Worm (Caenorhabditis elegans): ENCODE results near the gene gpa-17.
"Not testable (repeated sequence)": the region's sequence is repeated elsewhere in the genome, so short reads cannot be mapped to it uniquely, and the experiment has no call there.

Gene gpa-17

DNA sequence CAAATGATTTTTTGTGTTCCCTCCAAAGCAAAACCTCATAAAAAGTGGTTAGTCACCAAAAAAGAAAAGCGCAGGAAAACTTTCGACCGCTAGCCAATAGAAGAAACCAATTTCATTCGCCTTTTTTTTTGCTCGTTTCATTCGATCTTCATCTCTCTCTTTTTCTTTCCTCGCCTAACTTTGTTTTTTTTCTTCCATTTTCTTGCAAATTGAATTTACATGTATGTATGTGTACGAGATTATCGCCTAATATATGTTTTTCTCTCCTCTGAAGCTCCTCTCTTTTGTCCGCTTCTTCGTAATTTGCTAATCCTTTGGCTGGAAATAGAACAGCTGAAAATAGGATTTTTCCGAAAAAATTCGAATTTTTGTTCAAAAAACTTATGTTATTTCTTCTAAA, 34.0 kb upstream of the gpa-17 start:
- TF ChIP-seq nhr-23 (tag; optimal IDR thresholded peaks at IDR 0.05) (no peak), nhr-43 (tag; optimal IDR thresholded peaks at IDR 0.05; ENCODE audit: poor library complexity, severe bottlenecking) (no peak), nhr-237 (tag; optimal IDR thresholded peaks at IDR 0.05) (no peak), daf-12 (tag; optimal IDR thresholded peaks at IDR 0.05) (no peak), lin-15B (tag; optimal IDR thresholded peaks at IDR 0.05) (peak; percentile 20), nfya-1 (tag; optimal IDR thresholded peaks at IDR 0.05; ENCODE audit: insufficient read depth) (peak; percentile 35), ztf-11 (tag; optimal IDR thresholded peaks at IDR 0.05) (no peak)

DNA sequence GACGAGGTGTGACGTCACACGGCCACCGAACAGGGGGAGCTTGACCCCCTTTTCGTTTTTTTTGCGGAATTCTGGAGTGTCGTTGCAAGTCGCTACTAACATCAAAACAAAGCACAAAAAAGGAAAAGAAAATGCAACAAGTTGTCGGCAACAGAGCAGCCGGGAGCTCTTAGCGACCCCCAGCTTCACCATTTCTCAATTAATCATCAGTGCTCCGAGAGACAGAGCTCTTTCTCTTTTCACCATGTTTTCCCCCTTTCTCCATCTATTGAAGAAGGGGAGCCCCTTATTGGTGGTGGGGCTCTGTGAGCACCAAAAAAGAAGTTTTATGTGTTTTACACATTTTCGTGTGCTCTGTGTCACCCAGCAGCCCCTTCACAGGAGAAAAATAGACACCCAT, 32.8 kb upstream of the gpa-17 start:
- TF ChIP-seq egl-5 (tag; optimal IDR thresholded peaks at IDR 0.05) (no peak), nhr-12 (tag; optimal IDR thresholded peaks at IDR 0.05) (no peak), lin-39 (tag; optimal IDR thresholded peaks at IDR 0.05) (peak; percentile 69)

DNA sequence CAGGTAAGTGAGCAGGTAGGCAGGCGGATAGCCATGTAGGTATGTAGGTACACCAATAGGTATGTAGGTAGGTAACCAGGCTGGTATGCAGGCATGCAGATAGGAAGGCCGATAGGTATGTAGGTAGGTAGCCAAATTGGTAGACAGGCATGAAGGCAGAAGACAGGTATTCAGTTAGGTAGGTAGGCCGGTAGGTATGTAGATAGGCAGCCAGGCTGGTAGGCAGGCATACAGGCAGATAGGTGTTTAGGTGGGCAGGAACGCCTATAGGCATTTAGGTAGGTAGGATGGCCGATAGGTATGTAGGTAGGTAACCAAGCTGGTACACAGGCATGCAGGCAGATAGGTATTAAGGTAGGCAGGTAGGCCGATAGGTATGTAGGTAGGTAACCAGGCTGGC, 25.6 kb upstream of the gpa-17 start:
- TF ChIP-seq zag-1 (tag; optimal IDR thresholded peaks at IDR 0.05), result no peak
- no peak for TF ChIP-seq ZK546.5 (tag; optimal IDR thresholded peaks at IDR 0.05)
- no peak for TF ChIP-seq nhr-67 (tag; optimal IDR thresholded peaks at IDR 0.05)
- no peak for TF ChIP-seq elt-1 (tag; optimal IDR thresholded peaks at IDR 0.05)
- no peak for TF ChIP-seq ceh-82 (tag; optimal IDR thresholded peaks at IDR 0.05)

DNA sequence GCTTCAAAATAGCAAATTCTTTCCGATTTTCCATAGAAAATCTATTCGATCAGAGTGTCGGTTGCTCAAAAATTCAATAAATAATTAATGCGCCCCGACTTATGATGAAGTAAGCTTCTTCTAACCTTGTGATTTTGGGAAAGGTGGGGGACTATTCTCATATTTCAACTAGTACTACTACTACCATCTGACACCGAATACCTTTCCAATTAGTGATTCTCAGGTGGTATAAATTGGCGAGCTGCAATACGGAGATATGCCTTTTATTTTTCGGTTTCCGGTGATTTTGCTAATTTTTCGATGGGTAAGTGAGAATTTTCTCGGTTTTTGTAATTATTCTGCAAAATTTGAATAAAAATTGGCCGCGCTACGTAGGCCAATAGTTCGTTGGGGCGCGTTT, 24.9 kb upstream of the gpa-17 start, which contains the start of gene nhr-239:
TSS of gene nhr-239 (plus strand) at position 301 of the 400 bp plus-strand sequence.
- TF ChIP-seq nhr-23 (tag; optimal IDR thresholded peaks at IDR 0.05) (no peak), eor-1 (tag; optimal IDR thresholded peaks at IDR 0.05) (no peak), ztf-4 (tag; optimal IDR thresholded peaks at IDR 0.05) (no peak), snpc-4 (tag; optimal IDR thresholded peaks at IDR 0.05) (no peak), ztf-11 (tag; optimal IDR thresholded peaks at IDR 0.05) (no peak), ZK546.5 (tag; optimal IDR thresholded peaks at IDR 0.05) (no peak), ceh-28 (tag; optimal IDR thresholded peaks at IDR 0.05) (no peak), fkh-10 (GFP tag; optimal IDR thresholded peaks at IDR 0.05) (no peak), tbx-2 (tag; optimal IDR thresholded peaks at IDR 0.05) (no peak), fos-1 (tag; optimal IDR thresholded peaks at IDR 0.05) (no peak), daf-12 (tag; optimal IDR thresholded peaks at IDR 0.05) (no peak), nhr-67 (tag; optimal IDR thresholded peaks at IDR 0.05) (no peak), aly-2 (tag; optimal IDR thresholded peaks at IDR 0.05) (no peak), pha-4 (tag; optimal IDR thresholded peaks at IDR 0.05) (no peak), elt-3 (tag; optimal IDR thresholded peaks at IDR 0.05) (no peak), unc-39 (tag; optimal IDR thresholded peaks at IDR 0.05) (no peak), sea-2 (GFP tag; optimal IDR thresholded peaks at IDR 0.05) (no peak)

DNA sequence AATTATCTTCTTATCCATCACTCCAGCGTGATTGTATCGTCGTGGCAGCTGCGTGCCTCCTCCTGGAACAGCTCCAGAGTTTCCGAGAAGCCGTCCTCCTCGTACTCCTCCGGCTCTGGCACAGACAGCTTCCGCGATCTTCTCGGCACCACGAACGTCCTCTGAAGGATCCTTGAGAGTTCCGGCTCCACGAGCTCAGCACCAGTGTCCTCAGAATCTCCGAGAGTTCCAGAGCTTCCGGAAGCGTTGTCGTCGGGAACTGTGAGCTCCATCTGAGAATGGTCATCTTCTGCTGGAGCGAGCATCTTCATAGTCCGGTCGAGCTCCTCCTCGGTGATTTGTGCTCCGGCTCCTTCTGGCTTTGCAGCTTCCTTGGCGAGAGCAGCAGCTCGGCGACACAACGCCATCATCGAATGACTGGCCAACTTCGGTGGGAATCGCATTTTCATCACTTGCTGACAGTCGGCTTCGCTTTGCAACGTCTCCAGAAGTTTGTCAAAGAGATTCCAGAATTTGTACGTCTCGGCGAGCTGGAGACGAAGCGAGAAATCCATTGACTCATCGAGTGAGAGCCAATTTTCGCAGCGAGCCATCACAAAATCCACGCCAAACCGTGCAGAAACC, 23.2 kb upstream of the gpa-17 start:
- TF ChIP-seq eor-1 (tag; optimal IDR thresholded peaks at IDR 0.05), result no peak
- no peak for TF ChIP-seq ceh-28 (tag; optimal IDR thresholded peaks at IDR 0.05)
- TF ChIP-seq nhr-237 (tag; optimal IDR thresholded peaks at IDR 0.05), result no peak
- no peak for TF ChIP-seq ztf-4 (tag; optimal IDR thresholded peaks at IDR 0.05)

DNA sequence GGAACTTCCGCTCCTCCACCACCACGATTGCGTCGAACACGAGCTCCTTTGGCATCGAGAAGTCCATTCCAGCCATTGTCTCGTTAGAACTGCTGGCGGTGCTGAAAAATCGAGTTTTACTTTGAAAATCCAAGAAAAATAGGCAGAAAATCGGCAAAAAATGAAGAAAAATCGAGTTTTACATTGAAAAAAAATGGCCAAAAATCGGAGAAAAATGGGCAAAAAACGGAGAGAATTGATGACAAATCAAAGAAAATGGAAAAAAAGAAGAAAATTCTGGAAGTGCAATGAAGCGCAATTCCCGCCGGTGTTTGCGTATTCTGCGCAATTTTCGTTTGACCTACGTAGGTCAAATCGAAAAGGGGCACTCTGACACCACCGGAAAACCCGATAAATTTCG, 22.5 kb upstream of the gpa-17 start, which contains the start of gene Y54F10AM.11:
TSS of gene Y54F10AM.11 (minus strand) at position 101 of the 400 bp plus-strand sequence.
- TF ChIP-seq tbx-2, elt-1, ceh-9 (tag; optimal IDR thresholded peaks at IDR 0.05): not testable (repeated sequence)

DNA sequence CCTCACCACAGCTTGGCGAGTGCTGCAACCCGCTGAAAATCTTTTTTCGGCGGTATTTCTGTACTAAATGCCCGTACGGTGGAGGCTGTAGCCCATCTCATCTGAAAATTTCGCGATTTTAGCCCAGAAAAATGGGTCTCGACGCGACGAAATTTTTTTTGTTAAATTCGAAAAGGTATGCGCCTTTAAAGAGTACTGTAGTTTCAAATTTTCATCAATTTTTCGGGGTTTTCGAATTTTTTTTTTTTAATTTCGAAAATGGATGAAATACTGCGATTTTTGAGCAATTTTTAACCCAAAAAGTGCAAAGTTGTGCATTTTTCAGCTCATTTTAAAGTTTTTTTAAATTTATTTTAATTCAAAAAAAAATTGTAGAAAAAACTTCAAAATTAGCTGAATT, 14.9 kb upstream of the gpa-17 start, which contains the start of gene Y54F10AR.2:
TSS of gene Y54F10AR.2 (minus strand) at position 101 of the 400 bp plus-strand sequence.
- TF ChIP-seq ceh-9 (tag; optimal IDR thresholded peaks at IDR 0.05), result no peak
- no peak for TF ChIP-seq pha-4 (tag; optimal IDR thresholded peaks at IDR 0.05)
- TF ChIP-seq pqm-1 (tag; optimal IDR thresholded peaks at IDR 0.05), result no peak
- TF ChIP-seq eor-1 (tag; optimal IDR thresholded peaks at IDR 0.05), result no peak
- no peak for TF ChIP-seq ztf-11 (tag; optimal IDR thresholded peaks at IDR 0.05)
- TF ChIP-seq zag-1 (tag; optimal IDR thresholded peaks at IDR 0.05), result no peak
- no peak for TF ChIP-seq elt-2 (tag; optimal IDR thresholded peaks at IDR 0.05)
- TF ChIP-seq nhr-43 (tag; optimal IDR thresholded peaks at IDR 0.05; ENCODE audit: poor library complexity, severe bottlenecking), result no peak
- TF ChIP-seq ama-1 (optimal IDR thresholded peaks at IDR 0.05), result no peak
- no peak for TF ChIP-seq fkh-2 (tag; optimal IDR thresholded peaks at IDR 0.05)
- TF ChIP-seq elt-3 (tag; optimal IDR thresholded peaks at IDR 0.05), result no peak
- no peak for TF ChIP-seq nfya-1 (tag; optimal IDR thresholded peaks at IDR 0.05; ENCODE audit: insufficient read depth)
- no peak for TF ChIP-seq hmg-11 (tag; optimal IDR thresholded peaks at IDR 0.05)
- no peak for TF ChIP-seq lin-39 (tag; optimal IDR thresholded peaks at IDR 0.05)

Measured in whole organism, L3 larva.